Fruit fly (Drosophila melanogaster) whole organism, embryonic: ENCODE measurements around the gene CG15249.

Source experiments
- CG13624 ChIP-seq: fragments of 200-800 bp; sonication (Bioruptor generic); optimal IDR thresholded peaks from 2 replicates; lab custom pipeline; 2016; ENCODE audit warnings: missing biosample characterization, missing genetic modification characterization
- E2f1 ChIP-seq: fragments of 200-800 bp; sonication (Bioruptor generic); IDR thresholded peaks from 2 replicates; pipeline ENCODE4 v1.3.6; 2022; ENCODE audit warnings: missing biosample characterization, missing genetic modification characterization
- crol ChIP-seq: fragments of 200-800 bp; sonication (Bioruptor generic); IDR thresholded peaks from 2 replicates; pipeline ENCODE4 v1.3.6; 2022; ENCODE audit warnings: missing biosample characterization, missing genetic modification characterization
- ems ChIP-seq: fragments of 200-800 bp; sonication (Bioruptor generic); optimal IDR thresholded peaks from 3 replicates; lab custom pipeline; 2016; ENCODE audit warnings: missing biosample characterization, missing genetic modification characterization
- eyg ChIP-seq: fragments of 200-800 bp; sonication (Bioruptor generic); optimal IDR thresholded peaks from 3 replicates; lab custom pipeline; 2016; ENCODE audit warnings: missing biosample characterization, missing genetic modification characterization
- kay ChIP-seq: fragments of 200-800 bp; sonication (Bioruptor generic); optimal IDR thresholded peaks from 2 replicates; lab custom pipeline; 2016; ENCODE audit warnings: missing biosample characterization, missing genetic modification characterization
- sob ChIP-seq: fragments of 200-800 bp; sonication (Bioruptor generic); IDR thresholded peaks from 2 replicates; pipeline ENCODE4 v1.3.6; 2022; ENCODE audit warnings: missing biosample characterization, missing genetic modification characterization
- vfl ChIP-seq: fragments of 200-800 bp; sonication (Bioruptor generic); optimal IDR thresholded peaks from 2 replicates; lab custom pipeline; 2016; ENCODE audit warnings: missing biosample characterization, missing genetic modification characterization

dm6 chrX:9875948-9876853 lies 23.2 kb downstream of the CG15249 start, which contains the start of gene CG15247:
- TF ChIP-seq eyg (GFP tag; lab: Kevin White, UChicago) (peak; percentile 20), ems (peak; percentile 47), E2f1 (peak; percentile 83), kay (GFP tag; lab: Kevin White, UChicago) (peak; percentile 28), CG13624 (GFP tag; lab: Kevin White, UChicago) (peak; percentile 79), sob (GFP tag; lab: Robert Waterston, UW) (peak; percentile 81), crol (GFP tag; lab: Robert Waterston, UW) (peak; percentile 82), vfl (GFP tag; lab: Kevin White, UChicago) (peak; percentile 39)
